Worm (Caenorhabditis elegans) whole organism, L3 larva: ENCODE data around the gene srj-26.

Experiments used
- ceh-28 ChIP-seq: fragments of 150-350 bp; optimal IDR thresholded peaks from 2 replicates; lab custom pipeline; 2014; ENCODE audit warnings: missing biosample characterization, missing genetic modification reagents, missing genetic modification characterization
- elt-2 ChIP-seq: sonication (generic microtip); optimal IDR thresholded peaks from 2 replicates; lab custom pipeline; 2016; ENCODE audit warnings: missing genetic modification reagents, mild to moderate bottlenecking, missing genetic modification characterization, missing compliant biosample characterization
- jun-1 ChIP-seq: fragments of 150-350 bp; optimal IDR thresholded peaks from 2 replicates; lab custom pipeline; 2014; ENCODE audit warnings: missing biosample characterization, missing genetic modification reagents, missing genetic modification characterization
- lin-39 ChIP-seq: fragments of 150-350 bp; optimal IDR thresholded peaks from 2 replicates; lab custom pipeline; 2018; ENCODE audit warnings: missing biosample characterization, missing genetic modification reagents, missing genetic modification characterization
- nfya-1 ChIP-seq: sonication (generic microtip); optimal IDR thresholded peaks from 2 replicates; lab custom pipeline; 2017; ENCODE audit warnings: missing genetic modification characterization, mild to moderate bottlenecking, missing compliant biosample characterization, antibody characterized with exemption, moderate library complexity; ENCODE audit not compliant: insufficient read depth
- nhr-11 ChIP-seq: fragments of 150-350 bp; optimal IDR thresholded peaks from 2 replicates; lab custom pipeline; 2014; ENCODE audit warnings: missing biosample characterization, missing genetic modification characterization
- nhr-12 ChIP-seq: fragments of 150-350 bp; optimal IDR thresholded peaks from 2 replicates; lab custom pipeline; 2014; ENCODE audit warnings: missing biosample characterization, missing genetic modification characterization
- nhr-25 ChIP-seq: sonication (generic microtip); optimal IDR thresholded peaks from 2 replicates; lab custom pipeline; 2017; ENCODE audit warnings: missing biosample characterization, missing genetic modification characterization
- nhr-28 ChIP-seq: fragments of 150-350 bp; optimal IDR thresholded peaks from 2 replicates; lab custom pipeline; 2014; ENCODE audit warnings: missing biosample characterization, missing genetic modification characterization
- pqm-1 ChIP-seq: fragments of 150-350 bp; optimal IDR thresholded peaks from 2 replicates; lab custom pipeline; 2017; ENCODE audit warnings: missing biosample characterization, missing genetic modification characterization, inconsistent platforms

Gene srj-26

DNA sequence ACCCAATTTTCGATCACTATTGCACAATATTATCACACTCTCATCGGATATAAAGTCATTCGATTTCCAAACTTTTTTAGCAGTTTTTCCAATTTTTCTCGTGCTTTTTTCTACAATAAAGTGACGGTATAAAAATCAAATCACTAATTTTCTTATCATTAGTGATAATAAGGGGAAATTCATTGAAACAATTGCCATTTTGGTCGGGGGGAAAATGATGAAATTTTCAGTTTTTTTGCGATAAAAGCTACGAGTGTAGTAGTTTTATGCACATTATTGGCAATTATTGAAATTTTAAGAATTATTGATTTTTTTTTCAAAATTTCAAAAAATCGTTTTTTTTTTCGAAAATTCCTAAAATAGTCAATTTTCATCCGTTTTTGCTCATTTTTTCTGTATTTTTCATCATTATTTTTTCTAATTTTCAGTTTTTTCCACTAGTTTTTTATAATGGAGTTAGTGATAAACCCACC lies 41.5 kb downstream of the srj-26 start, which contains the start of gene ZK228.4:
TSS of gene ZK228.4 (plus strand) at position 423 of the 473 bp plus-strand sequence.
- peak; percentile 13 for TF ChIP-seq pqm-1 (tag; lab: Kevin White, UChicago)
- no peak for TF ChIP-seq nhr-12
- TF ChIP-seq elt-2, result peak; percentile 86
- peak; percentile 21 for TF ChIP-seq ceh-28 (tag; lab: Kevin White, UChicago)
- no peak for TF ChIP-seq jun-1
- TF ChIP-seq nhr-11 (tag; lab: Kevin White, UChicago), result no peak
- TF ChIP-seq nfya-1, result no peak
- no peak for TF ChIP-seq nhr-25 (tag; lab: Kevin White, UChicago)
- TF ChIP-seq nhr-28 (tag; lab: Kevin White, UChicago), result no peak

DNA sequence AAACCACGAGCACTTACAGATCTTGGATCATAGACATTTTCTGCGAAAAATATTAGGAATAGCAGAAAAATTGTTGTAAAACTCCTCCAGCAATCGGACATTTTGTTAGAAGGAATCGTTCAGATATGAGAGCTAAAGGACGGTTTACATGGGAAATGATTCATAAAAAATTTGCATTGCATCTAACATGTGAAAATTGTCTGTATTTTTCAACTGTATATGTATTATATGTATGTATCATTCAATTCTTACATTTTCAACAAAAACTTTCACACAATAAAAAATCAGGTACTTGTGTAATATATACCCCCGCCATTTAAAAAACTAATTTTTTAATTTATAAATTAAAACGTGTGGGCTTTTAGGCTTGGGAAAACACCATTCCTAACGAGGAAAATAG lies 47.2 kb downstream of the srj-26 start, which contains the start of gene ZK228.13:
TSS of gene ZK228.13 (minus strand) at position 101 of the 400 bp plus-strand sequence.
- no peak for TF ChIP-seq lin-39 (tag; lab: Kevin White, UChicago)
- TF ChIP-seq, all 47 proteins: peak for 0
